Fruit fly (Drosophila melanogaster) S2 (cell line): Measurements from ENCODE around the gene Coprox.

Source experiments
- CG8478 ChIP-seq: fragments of >200 bp; optimal IDR thresholded peaks from 2 replicates; lab custom pipeline; 2018
- CTCF ChIP-seq, 2 experiments: fragments of >200 bp; optimal IDR thresholded peaks; 2 replicates each; lab custom pipeline; 2018

dm6 chr2L:6991085-6991484 lies 26.9 kb downstream of the Coprox start:
- TF ChIP-seq CTCF (optimal IDR thresholded peaks at IDR 0.05; lab: Kevin White, UChicago) (no peak), CG8478 (lab: Kevin White, UChicago) (no peak)
